Worm (Caenorhabditis elegans): ENCODE results near the gene F21C10.1.

DNA sequence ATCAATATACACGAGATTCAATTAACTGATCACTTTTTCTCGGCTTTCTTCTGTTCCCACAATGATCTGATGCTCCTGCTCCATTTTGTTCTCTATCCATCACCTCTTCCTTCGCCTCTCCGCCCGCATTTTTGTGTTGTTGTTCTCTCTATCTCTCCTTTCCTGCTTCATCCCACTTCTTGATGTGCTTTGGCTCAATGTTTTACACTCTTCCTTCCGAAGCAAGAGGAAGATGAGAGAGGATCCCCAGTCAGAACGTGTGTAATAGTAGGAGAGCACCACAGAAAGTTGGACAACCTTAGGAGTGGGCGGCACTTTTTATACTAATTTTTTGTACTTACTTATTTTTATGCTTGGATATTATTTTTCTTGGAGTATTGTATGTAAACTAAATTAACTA lies 20.2 kb upstream of the F21C10.1 start:
- TF ChIP-seq ztf-29 (GFP tag; IDR thresholded peaks at IDR 0.05) (no peak), flt-1 (GFP tag; IDR thresholded peaks at IDR 0.05) (no peak), klf-2 (GFP tag; conservative IDR thresholded peaks at IDR 0.05) (no peak)
